Worm (Caenorhabditis elegans) whole organism, early embryonic: ENCODE results near the gene str-118.

Experiments used
- ets-7 ChIP-seq: sonication (generic microtip); optimal IDR thresholded peaks from 2 replicates; lab custom pipeline; 2016; ENCODE audit warnings: missing genotype, missing genetic modification characterization, missing compliant biosample characterization
- scrt-1 ChIP-seq: fragments of 200-800 bp; sonication (Bioruptor generic); IDR thresholded peaks from 2 replicates; pipeline ENCODE4 v1.3.6; 2022; ENCODE audit warnings: missing genetic modification characterization, missing compliant biosample characterization
- tbx-37 ChIP-seq: fragments of 200-800 bp; sonication (Bioruptor generic); conservative IDR thresholded peaks from 2 replicates; pipeline ENCODE4 v1.3.6; 2022; ENCODE audit warnings: missing genetic modification reagents, missing genetic modification characterization, missing compliant biosample characterization
- tra-4 ChIP-seq: sonication (generic microtip); optimal IDR thresholded peaks from 2 replicates; lab custom pipeline; 2017; ENCODE audit warnings: missing genetic modification characterization, missing compliant biosample characterization

ce11 chrV:10041484-10041883 lies 10.5 kb upstream of the str-118 start:
- TF ChIP-seq ets-7 (tag; lab: Kevin White, UChicago) (no peak), scrt-1 (GFP tag; lab: Robert Waterston, UW) (no peak), tbx-37 (GFP tag; lab: Robert Waterston, UW) (no peak), tra-4 (tag; lab: Kevin White, UChicago) (no peak)
